Fruit fly (Drosophila melanogaster) whole organism, embryonic: ENCODE measurements around the gene Ada1-2.

Experiments used
- CG10209 ChIP-seq: fragments of 200-800 bp; sonication (Bioruptor generic); optimal IDR thresholded peaks from 3 replicates; lab custom pipeline; 2017; ENCODE audit warnings: missing biosample characterization, mild to moderate bottlenecking, missing genetic modification characterization, missing genetic modification reagents
- CG11696 ChIP-seq: fragments of 200-800 bp; sonication (Bioruptor generic); IDR thresholded peaks from 2 replicates; pipeline ENCODE4 v1.3.6; 2022; ENCODE audit warnings: missing biosample characterization, missing genetic modification characterization
- CG12942 ChIP-seq: fragments of 200-800 bp; sonication (Bioruptor generic); optimal IDR thresholded peaks from 3 replicates; lab custom pipeline; 2016; ENCODE audit warnings: missing biosample characterization, missing genetic modification characterization
- CG13123 ChIP-seq: fragments of 200-800 bp; sonication (Bioruptor generic); optimal IDR thresholded peaks from 2 replicates; lab custom pipeline; 2016; ENCODE audit warnings: missing biosample characterization, missing genetic modification characterization
- CG13287 ChIP-seq: fragments of 200-800 bp; sonication (Bioruptor generic); IDR thresholded peaks from 2 replicates; pipeline ENCODE4 v1.3.6; 2022; ENCODE audit warnings: missing biosample characterization, missing genetic modification characterization; ENCODE audit not compliant: partially characterized antibody
- CG13894 ChIP-seq: fragments of 200-800 bp; sonication (Bioruptor generic); optimal IDR thresholded peaks from 3 replicates; lab custom pipeline; 2018; ENCODE audit warnings: missing biosample characterization, mild to moderate bottlenecking, missing genetic modification characterization, moderate library complexity
- CG14014 ChIP-seq: fragments of 200-800 bp; sonication (Bioruptor generic); IDR thresholded peaks from 2 replicates; pipeline ENCODE4 v1.3.6; 2022; ENCODE audit warnings: missing biosample characterization, missing genetic modification characterization
- CG14050 ChIP-seq: fragments of 200-800 bp; sonication (Bioruptor generic); IDR thresholded peaks from 3 replicates; pipeline ENCODE4 v1.3.6; 2022; ENCODE audit warnings: missing biosample characterization, missing genetic modification characterization
- CG17359 ChIP-seq: fragments of 200-800 bp; sonication (Bioruptor generic); optimal IDR thresholded peaks from 3 replicates; lab custom pipeline; 2018; ENCODE audit warnings: missing biosample characterization, mild to moderate bottlenecking, missing genetic modification characterization, moderate library complexity
- CG2129 ChIP-seq: fragments of 200-800 bp; sonication (Bioruptor generic); IDR thresholded peaks from 2 replicates; pipeline ENCODE4 v1.3.6; 2022; ENCODE audit warnings: missing biosample characterization, missing genetic modification characterization; ENCODE audit not compliant: partially characterized antibody
- CG31224 ChIP-seq: fragments of 200-800 bp; sonication (Bioruptor generic); IDR thresholded peaks from 2 replicates; pipeline ENCODE4 v1.3.6; 2022; ENCODE audit warnings: missing biosample characterization, missing genetic modification characterization
- CG33557 ChIP-seq: fragments of 200-800 bp; sonication (Bioruptor generic); optimal IDR thresholded peaks from 2 replicates; lab custom pipeline; 2019; ENCODE audit warnings: missing biosample characterization, mild to moderate bottlenecking, missing genetic modification characterization, moderate library complexity
- CG34224 ChIP-seq: fragments of 200-800 bp; sonication (Bioruptor generic); IDR thresholded peaks from 3 replicates; pipeline ENCODE4 v1.3.6; 2022; ENCODE audit warnings: missing biosample characterization, missing genetic modification characterization; ENCODE audit not compliant: partially characterized antibody
- CG34376 ChIP-seq: fragments of 200-800 bp; sonication (Bioruptor generic); optimal IDR thresholded peaks from 2 replicates; lab custom pipeline; 2018; ENCODE audit warnings: missing biosample characterization, mild to moderate bottlenecking, missing genetic modification characterization
- CG4282 ChIP-seq: fragments of 200-800 bp; sonication (Bioruptor generic); optimal IDR thresholded peaks from 2 replicates; lab custom pipeline; 2016; ENCODE audit warnings: missing biosample characterization, missing genetic modification characterization
- CG5245 ChIP-seq: fragments of 200-800 bp; sonication (Bioruptor generic); optimal IDR thresholded peaks from 3 replicates; lab custom pipeline; 2016; ENCODE audit warnings: missing biosample characterization, missing genetic modification characterization
- CG5953 ChIP-seq: fragments of 200-800 bp; sonication (Bioruptor generic); IDR thresholded peaks from 2 replicates; pipeline ENCODE4 v1.3.6; 2022; ENCODE audit warnings: missing biosample characterization, missing genetic modification characterization
- CG6791 ChIP-seq: fragments of 200-800 bp; sonication (Bioruptor generic); IDR thresholded peaks from 3 replicates; pipeline ENCODE4 v1.3.6; 2022; ENCODE audit warnings: missing biosample characterization, missing genetic modification characterization; ENCODE audit not compliant: partially characterized antibody
- CG7963 ChIP-seq: fragments of 200-800 bp; sonication (Bioruptor generic); IDR thresholded peaks from 3 replicates; pipeline ENCODE4 v1.3.6; 2022; ENCODE audit warnings: missing biosample characterization, missing genetic modification characterization; ENCODE audit not compliant: partially characterized antibody
- CG9609 ChIP-seq: fragments of 200-800 bp; sonication (Bioruptor generic); optimal IDR thresholded peaks from 3 replicates; lab custom pipeline; 2016; ENCODE audit warnings: missing biosample characterization, missing genetic modification characterization
- CG9876 ChIP-seq: fragments of 200-800 bp; sonication (Bioruptor generic); optimal IDR thresholded peaks from 2 replicates; lab custom pipeline; 2016; ENCODE audit warnings: missing biosample characterization, missing genetic modification characterization
- CG9932 ChIP-seq: fragments of 200-800 bp; sonication (Bioruptor generic); IDR thresholded peaks from 2 replicates; pipeline ENCODE4 v1.3.6; 2022; ENCODE audit warnings: missing biosample characterization, missing genetic modification characterization
- Dek ChIP-seq: fragments of 200-800 bp; sonication (Bioruptor generic); optimal IDR thresholded peaks from 3 replicates; lab custom pipeline; 2019; ENCODE audit warnings: missing biosample characterization, mild to moderate bottlenecking, missing genetic modification characterization, moderate library complexity
- GATAe ChIP-seq: fragments of 200-800 bp; sonication (Bioruptor generic); conservative IDR thresholded peaks from 2 replicates; pipeline ENCODE4 v1.3.6; 2022; ENCODE audit warnings: missing biosample characterization, missing genetic modification characterization
- H15 ChIP-seq: fragments of 200-800 bp; sonication (Bioruptor generic); IDR thresholded peaks from 3 replicates; pipeline ENCODE4 v1.3.6; 2022; ENCODE audit warnings: missing biosample characterization, missing genetic modification characterization
- HHEX ChIP-seq: fragments of 200-800 bp; sonication (Bioruptor generic); optimal IDR thresholded peaks from 3 replicates; lab custom pipeline; 2017; ENCODE audit warnings: missing biosample characterization, mild to moderate bottlenecking, missing genetic modification characterization, missing genetic modification reagents
- Hand ChIP-seq: fragments of 200-800 bp; sonication (Bioruptor generic); optimal IDR thresholded peaks from 2 replicates; lab custom pipeline; 2017; ENCODE audit warnings: mild to moderate bottlenecking, missing biosample characterization, missing genetic modification reagents, missing genetic modification characterization
- HmgZ ChIP-seq: fragments of 200-800 bp; sonication (Bioruptor generic); optimal IDR thresholded peaks from 2 replicates; lab custom pipeline; 2018; ENCODE audit warnings: missing biosample characterization, mild to moderate bottlenecking, missing genetic modification characterization
- Hsf ChIP-seq: fragments of 200-800 bp; sonication (Bioruptor generic); optimal IDR thresholded peaks from 3 replicates; lab custom pipeline; 2016; ENCODE audit warnings: missing biosample characterization, missing genetic modification characterization
- Max ChIP-seq: fragments of 200-800 bp; sonication (Bioruptor generic); optimal IDR thresholded peaks from 2 replicates; lab custom pipeline; 2016; ENCODE audit warnings: missing biosample characterization, mild to moderate bottlenecking, missing genetic modification characterization
- PHDP ChIP-seq: fragments of 200-800 bp; sonication (Bioruptor generic); optimal IDR thresholded peaks from 3 replicates; lab custom pipeline; 2018; ENCODE audit warnings: missing biosample characterization, mild to moderate bottlenecking, missing genetic modification characterization, moderate library complexity
- ato ChIP-seq: fragments of 200-800 bp; sonication (Bioruptor generic); IDR thresholded peaks from 2 replicates; pipeline ENCODE4 v1.3.6; 2022; ENCODE audit warnings: missing biosample characterization, missing genetic modification characterization; ENCODE audit not compliant: partially characterized antibody
- btn ChIP-seq: fragments of 200-800 bp; sonication (Bioruptor generic); optimal IDR thresholded peaks from 2 replicates; lab custom pipeline; 2016; ENCODE audit warnings: missing biosample characterization, missing genetic modification characterization
- cg ChIP-seq: fragments of 200-800 bp; sonication (Bioruptor generic); optimal IDR thresholded peaks from 3 replicates; lab custom pipeline; 2019; ENCODE audit warnings: missing biosample characterization, mild to moderate bottlenecking, missing genetic modification characterization, moderate library complexity
- dmrt99B ChIP-seq: fragments of 200-800 bp; sonication (Bioruptor generic); optimal IDR thresholded peaks from 2 replicates; lab custom pipeline; 2018; ENCODE audit warnings: missing biosample characterization, mild to moderate bottlenecking, missing genetic modification characterization, moderate library complexity
- dysf ChIP-seq: fragments of 200-800 bp; sonication (Bioruptor generic); IDR thresholded peaks from 3 replicates; pipeline ENCODE4 v1.3.6; 2022; ENCODE audit warnings: missing biosample characterization, missing genetic modification characterization
- emc ChIP-seq: fragments of 200-800 bp; sonication (Bioruptor generic); optimal IDR thresholded peaks from 2 replicates; lab custom pipeline; 2016; ENCODE audit warnings: missing biosample characterization, missing genetic modification characterization
- lov ChIP-seq, 2 experiments: fragments of 200-800 bp in 1 of 2; fragments of >200 bp in 1 of 2; sonication (Bioruptor generic) in 1 of 2; IDR thresholded peaks in 1 of 2; optimal IDR thresholded peaks in 1 of 2; 2 replicates in 1 of 2; 3 replicates in 1 of 2; pipeline versions ENCODE4 v1.3.6 to Lab custom; 2017 to 2022; ENCODE audit warnings: missing biosample characterization in 1 of 2, missing genetic modification characterization in 1 of 2
- odd ChIP-seq: fragments of 200-800 bp; sonication (Bioruptor generic); optimal IDR thresholded peaks from 2 replicates; lab custom pipeline; 2017; ENCODE audit warnings: missing biosample characterization, mild to moderate bottlenecking, missing genetic modification characterization
- run ChIP-seq: fragments of 200-800 bp; sonication (Bioruptor generic); optimal IDR thresholded peaks from 3 replicates; lab custom pipeline; 2018; ENCODE audit warnings: missing biosample characterization, mild to moderate bottlenecking, missing genetic modification characterization
- sens-2 ChIP-seq: fragments of 200-800 bp; sonication (Bioruptor generic); IDR thresholded peaks from 2 replicates; pipeline ENCODE4 v1.3.6; 2022; ENCODE audit warnings: missing biosample characterization, missing genetic modification characterization
- sima ChIP-seq: fragments of 200-800 bp; sonication (Bioruptor generic); optimal IDR thresholded peaks from 2 replicates; lab custom pipeline; 2016; ENCODE audit warnings: missing biosample characterization, missing genetic modification characterization
- sr ChIP-seq: fragments of 200-800 bp; sonication (Bioruptor generic); IDR thresholded peaks from 3 replicates; pipeline ENCODE4 v1.3.6; 2022; ENCODE audit warnings: missing biosample characterization, missing genetic modification characterization
- tx ChIP-seq: fragments of 200-800 bp; sonication (Bioruptor generic); optimal IDR thresholded peaks from 2 replicates; lab custom pipeline; 2016; ENCODE audit warnings: missing biosample characterization, missing genetic modification characterization
- wor ChIP-seq: fragments of 200-800 bp; sonication (Bioruptor generic); IDR thresholded peaks from 2 replicates; pipeline ENCODE4 v1.3.6; 2022; ENCODE audit warnings: missing biosample characterization, missing genetic modification characterization
- zfh1 ChIP-seq: fragments of 200-800 bp; sonication (Bioruptor generic); IDR thresholded peaks from 3 replicates; pipeline ENCODE4 v1.3.6; 2022; ENCODE audit warnings: missing biosample characterization, missing genetic modification characterization
- zfh2 ChIP-seq: fragments of 200-800 bp; sonication (Bioruptor generic); optimal IDR thresholded peaks from 2 replicates; lab custom pipeline; 2016; ENCODE audit warnings: missing biosample characterization, missing genetic modification characterization

The Ada1-2 gene

DNA sequence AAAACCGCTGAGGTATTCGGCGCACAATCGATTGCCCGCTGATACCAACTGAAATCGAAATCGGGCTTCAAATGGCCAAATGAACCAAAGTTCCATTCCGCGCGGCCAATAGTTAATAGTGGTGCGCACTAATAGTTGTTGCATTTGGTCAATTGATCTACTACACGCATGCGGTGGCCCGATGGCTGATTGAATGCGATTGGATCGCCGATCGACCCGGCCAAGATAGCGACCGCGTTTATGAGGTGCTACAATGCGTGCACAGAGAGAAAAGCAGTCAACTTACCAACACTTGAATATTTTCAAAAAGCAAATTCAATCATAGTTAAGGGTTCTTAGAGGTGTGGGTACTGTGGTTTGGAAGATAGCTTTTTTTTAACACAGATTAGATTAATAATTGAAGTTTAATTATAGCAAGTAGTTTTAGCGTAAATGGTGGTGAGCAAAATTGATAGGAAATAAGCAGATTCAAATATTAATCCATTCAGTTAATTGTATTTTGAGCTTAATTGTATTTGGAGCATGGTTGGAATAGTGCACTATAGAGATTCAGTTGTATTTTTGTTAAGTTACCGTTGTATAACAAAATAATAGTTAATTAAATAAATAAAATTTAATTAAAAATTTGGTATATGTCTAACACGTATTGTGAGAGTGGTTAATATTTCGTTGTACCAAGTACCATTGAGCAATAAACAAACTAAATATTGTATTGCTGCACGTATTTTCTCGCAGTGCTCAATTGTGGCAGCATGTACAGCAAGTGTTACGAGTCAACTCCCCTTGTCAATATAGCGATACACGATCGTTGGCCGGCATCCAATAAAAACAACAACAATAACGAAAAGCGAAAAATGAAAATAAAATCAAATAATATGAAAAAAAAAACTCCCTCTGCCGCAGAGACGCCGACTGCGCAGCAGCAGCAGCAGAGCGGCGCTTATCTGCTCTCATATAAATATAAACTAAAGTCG lies 34.0 kb downstream of the Ada1-2 start (continued):
- TF ChIP-seq CG34224 (GFP tag; lab: Robert Waterston, UW) = no peak
- TF ChIP-seq CG14014 (GFP tag; lab: Robert Waterston, UW) = 0 out of 2 replicates have a peak, but pooled peaks have one; percentile 40
- TF ChIP-seq sr (GFP tag; lab: Robert Waterston, UW) = no peak
- no peak for TF ChIP-seq zfh2 (GFP tag; lab: Kevin White, UChicago)
- TF ChIP-seq CG2129 (GFP tag; lab: Robert Waterston, UW) = no peak
- TF ChIP-seq HmgZ (tag; lab: Kevin White, UChicago) = no peak
- TF ChIP-seq CG31224 = peak; percentile 41; the same call in 1 of the 2 replicates
- no peak for TF ChIP-seq lov (optimal IDR thresholded peaks at IDR 0.05; lab: Kevin White, UChicago)
- 0 out of 3 replicates have a peak, but pooled peaks have one; percentile 14 for TF ChIP-seq lov (GFP tag; IDR thresholded peaks at IDR 0.05; lab: Robert Waterston, UW)
- peak; percentile 32; the same call in 1 of the 2 replicates for TF ChIP-seq CG13287 (GFP tag; lab: Robert Waterston, UW)
- peak; percentile 54; the same call in 1 of the 3 replicates for TF ChIP-seq zfh1 (GFP tag; lab: Robert Waterston, UW)
- peak; percentile 65 for TF ChIP-seq dysf (GFP tag; lab: Robert Waterston, UW)
- peak; percentile 48 for TF ChIP-seq dmrt99B (tag; lab: Kevin White, UChicago)
- TF ChIP-seq CG11696 (GFP tag; lab: Robert Waterston, UW) = peak; percentile 13; the same call in 1 of the 2 replicates
- TF ChIP-seq CG34376 (GFP tag; lab: Kevin White, UChicago) = no peak
- TF ChIP-seq CG4282 = no peak
- TF ChIP-seq emc = no peak
- no peak for TF ChIP-seq CG7963
- peak; percentile 31 for TF ChIP-seq CG13123 (GFP tag; lab: Kevin White, UChicago)
- TF ChIP-seq CG5953 = no peak
- TF ChIP-seq CG12942 (GFP tag; lab: Kevin White, UChicago) = no peak
- no peak for TF ChIP-seq sens-2
- no peak for TF ChIP-seq sima (GFP tag; lab: Kevin White, UChicago)
- no peak; the same call in 1 of the 2 replicates for TF ChIP-seq wor
- TF ChIP-seq H15 (GFP tag; lab: Robert Waterston, UW) = peak; percentile 51; the same call in 1 of the 3 replicates
- peak; percentile 53 for TF ChIP-seq odd (GFP tag; lab: Kevin White, UChicago)
- TF ChIP-seq CG9932 (GFP tag; lab: Robert Waterston, UW) = no peak
- peak; percentile 1 for TF ChIP-seq CG13894 (tag; lab: Kevin White, UChicago)
- TF ChIP-seq CG9609 (GFP tag; lab: Kevin White, UChicago) = peak; percentile 22
- peak; percentile 11 for TF ChIP-seq tx
- no peak for TF ChIP-seq GATAe (GFP tag; lab: Robert Waterston, UW)
- peak; percentile 54 for TF ChIP-seq Max (GFP tag; lab: Kevin White, UChicago)
- TF ChIP-seq Hand = peak; percentile 35
- peak; percentile 60 for TF ChIP-seq HHEX (GFP tag; lab: Kevin White, UChicago)
- peak; percentile 70 for TF ChIP-seq CG10209
- peak; percentile 52 for TF ChIP-seq Hsf (GFP tag; lab: Kevin White, UChicago)
- TF ChIP-seq CG33557 = no peak
- peak; percentile 52 for TF ChIP-seq PHDP (tag; lab: Kevin White, UChicago)
- TF ChIP-seq ato (GFP tag; lab: Robert Waterston, UW) = no peak
- peak; percentile 7 for TF ChIP-seq Dek (tag; lab: Kevin White, UChicago)
- no peak for TF ChIP-seq run (tag; lab: Kevin White, UChicago)
- peak; percentile 9; the same call in 1 of the 3 replicates for TF ChIP-seq CG6791 (GFP tag; lab: Robert Waterston, UW)
- TF ChIP-seq CG5245 (GFP tag; lab: Kevin White, UChicago) = peak; percentile 30
- no peak for TF ChIP-seq CG9876 (GFP tag; lab: Kevin White, UChicago)
- peak; percentile 13 for TF ChIP-seq btn (GFP tag; lab: Kevin White, UChicago)
- peak; percentile 9; the same call in 1 of the 3 replicates for TF ChIP-seq CG14050
- TF ChIP-seq CG17359 (tag; lab: Kevin White, UChicago) = peak; percentile 30
- no peak for TF ChIP-seq cg (GFP tag; lab: Kevin White, UChicago)
